Worm (Caenorhabditis elegans): ENCODE results near the gene Y17G7B.18.

The Y17G7B.18 gene

ce11 chrII:12067451-12068076, 40.1 kb downstream of the Y17G7B.18 start, which contains the start of gene Y17G7B.22:
Gene Y17G7B.22, plus strand, starts transcription at chrII:12068026.
- TF ChIP-seq Y22D7AL.16 (tag; optimal IDR thresholded peaks at IDR 0.05) (no peak), ceh-48 (tag; optimal IDR thresholded peaks at IDR 0.05) (peak; percentile 46), unc-42 (tag; optimal IDR thresholded peaks at IDR 0.05) (peak; percentile 94)

- TF ChIP-seq C08G9.2 (tag; optimal IDR thresholded peaks at IDR 0.05) (no peak), sdc-2 (tag; optimal IDR thresholded peaks at IDR 0.05) (no peak), eyg-1 (tag; optimal IDR thresholded peaks at IDR 0.05) (no peak), ceh-6 (GFP tag; optimal IDR thresholded peaks at IDR 0.05) (no peak), elt-2 (tag; optimal IDR thresholded peaks at IDR 0.05) (peak; percentile 12), F13H6.1 (tag; optimal IDR thresholded peaks at IDR 0.05) (no peak)
Observed at ce11 chrII:12064680-12065135, 42.9 kb downstream of the Y17G7B.18 start, which contains the start of gene arrd-8. Gene arrd-8, plus strand, starts transcription at chrII:12065085.

- TF ChIP-seq ref-2 (tag; optimal IDR thresholded peaks at IDR 0.05) (no peak), elt-4 (tag; optimal IDR thresholded peaks at IDR 0.05) (no peak), ceh-18 (tag; optimal IDR thresholded peaks at IDR 0.05) (no peak), ahr-1 (tag; optimal IDR thresholded peaks at IDR 0.05) (no peak), tbx-2 (tag; optimal IDR thresholded peaks at IDR 0.05) (no peak), fkh-6 (tag; optimal IDR thresholded peaks at IDR 0.05) (no peak), che-1 (tag; optimal IDR thresholded peaks at IDR 0.05) (no peak), pros-1 (tag; optimal IDR thresholded peaks at IDR 0.05) (no peak), unc-55 (GFP tag; optimal IDR thresholded peaks at IDR 0.05) (no peak), ceh-45 (GFP tag; IDR thresholded peaks at IDR 0.05) (no peak), hlh-8 (tag; optimal IDR thresholded peaks at IDR 0.05) (no peak), ets-4 (tag; optimal IDR thresholded peaks at IDR 0.05) (no peak), Y22D7AL.16 (tag; optimal IDR thresholded peaks at IDR 0.05) (no peak), elt-2 (tag; optimal IDR thresholded peaks at IDR 0.05) (no peak), ttx-3 (tag; optimal IDR thresholded peaks at IDR 0.05) (no peak), nfya-1 (tag; optimal IDR thresholded peaks at IDR 0.05) (no peak), hlh-6 (tag; optimal IDR thresholded peaks at IDR 0.05) (no peak), fax-1 (tag; optimal IDR thresholded peaks at IDR 0.05) (no peak)
Observed at ce11 chrII:12063076-12063475, 44.6 kb downstream of the Y17G7B.18 start.

ce11 chrII:12062521-12062920, 45.1 kb downstream of the Y17G7B.18 start, which contains the start of gene arrd-7:
Gene arrd-7, minus strand, starts transcription at chrII:12062621.
- TF ChIP-seq elt-2 (tag; optimal IDR thresholded peaks at IDR 0.05) (no peak), eyg-1 (tag; optimal IDR thresholded peaks at IDR 0.05) (no peak), fkh-6 (tag; optimal IDR thresholded peaks at IDR 0.05) (no peak), elt-4 (tag; optimal IDR thresholded peaks at IDR 0.05) (no peak), ceh-48 (tag; optimal IDR thresholded peaks at IDR 0.05) (no peak), ama-1 (optimal IDR thresholded peaks at IDR 0.05) (no peak), rnt-1 (tag; optimal IDR thresholded peaks at IDR 0.05) (no peak), fax-1 (tag; optimal IDR thresholded peaks at IDR 0.05) (no peak), npax-4 (tag; optimal IDR thresholded peaks at IDR 0.05) (no peak)

- TF ChIP-seq pat-9 (tag; optimal IDR thresholded peaks at IDR 0.05), result no peak
- no peak for TF ChIP-seq hlh-6 (tag; optimal IDR thresholded peaks at IDR 0.05)
Observed at ce11 chrII:12059872-12060271, 47.8 kb downstream of the Y17G7B.18 start.

- TF ChIP-seq unc-42 (tag; optimal IDR thresholded peaks at IDR 0.05), result no peak
- no peak for TF ChIP-seq ets-4 (tag; optimal IDR thresholded peaks at IDR 0.05)
- TF ChIP-seq unc-86 (tag; optimal IDR thresholded peaks at IDR 0.05), result no peak
- TF ChIP-seq ceh-2 (tag; optimal IDR thresholded peaks at IDR 0.05), result no peak
- no peak for TF ChIP-seq Y22D7AL.16 (tag; optimal IDR thresholded peaks at IDR 0.05)
- no peak for TF ChIP-seq ceh-30 (tag; optimal IDR thresholded peaks at IDR 0.05)
- no peak for TF ChIP-seq hlh-15 (tag; optimal IDR thresholded peaks at IDR 0.05)
Observed at ce11 chrII:12058298-12058697, 49.4 kb downstream of the Y17G7B.18 start.
